Fruit fly (Drosophila melanogaster) whole organism, wandering third instar larva: ENCODE results near the gene CG5902.

Source experiments
- Abd-B ChIP-seq: fragments of >200 bp; optimal IDR thresholded peaks from 2 replicates; lab custom pipeline; 2017; ENCODE audit warnings: missing biosample characterization, missing genetic modification characterization
- OdsH ChIP-seq: fragments of 200-800 bp; sonication (Bioruptor generic); optimal IDR thresholded peaks from 2 replicates; lab custom pipeline; 2016; ENCODE audit warnings: missing biosample characterization, mild to moderate bottlenecking, missing genetic modification characterization
- brk ChIP-seq: fragments of 200-800 bp; sonication (Bioruptor generic); optimal IDR thresholded peaks from 2 replicates; lab custom pipeline; 2016; ENCODE audit warnings: missing biosample characterization, mild to moderate bottlenecking, missing genetic modification characterization
- dl ChIP-seq, 2 experiments: fragments of 175-275, 200-275 bp in 1 of 2; fragments of 200-275 bp in 1 of 2; sonication (Bioruptor generic); optimal IDR thresholded peaks; lab custom pipeline; 2018; ENCODE audit warnings: mild to moderate bottlenecking in 2 of 2, missing biosample characterization in 2 of 2, missing genetic modification characterization in 2 of 2, moderate library complexity in 2 of 2; ENCODE audit not compliant: partially characterized antibody in 2 of 2, insufficient read depth in 1 of 2
- dsf ChIP-seq: sonication (Bioruptor generic); optimal IDR thresholded peaks from 2 replicates; lab custom pipeline; 2016; ENCODE audit warnings: missing biosample characterization, missing genetic modification characterization, borderline replicate concordance
- ey ChIP-seq: fragments of 200-800 bp; sonication (Bioruptor generic); optimal IDR thresholded peaks from 2 replicates; lab custom pipeline; 2016; ENCODE audit warnings: missing biosample characterization, missing genetic modification characterization
- fru ChIP-seq: fragments of 200-800 bp; sonication (Bioruptor generic); optimal IDR thresholded peaks from 3 replicates; lab custom pipeline; 2016; ENCODE audit warnings: missing biosample characterization, mild to moderate bottlenecking, missing genetic modification characterization
- h ChIP-seq: fragments of 200-800 bp; sonication (Bioruptor generic); optimal IDR thresholded peaks from 3 replicates; lab custom pipeline; 2016; ENCODE audit warnings: missing biosample characterization, mild to moderate bottlenecking, missing genetic modification characterization
- pan ChIP-seq: fragments of >200 bp; optimal IDR thresholded peaks from 2 replicates; lab custom pipeline; 2017
- usp ChIP-seq: fragments of >200 bp; optimal IDR thresholded peaks from 2 replicates; lab custom pipeline; 2017; ENCODE audit warnings: missing biosample characterization, missing genetic modification characterization
- woc ChIP-seq: sonication (Bioruptor generic); optimal IDR thresholded peaks from 2 replicates; lab custom pipeline; 2016; ENCODE audit warnings: missing biosample characterization, mild to moderate bottlenecking, missing genetic modification characterization

dm6 chr3R:23938564-23939122 lies 47.8 kb upstream of the CG5902 start:
- no peak for TF ChIP-seq brk (GFP tag; lab: Kevin White, UChicago)
- TF ChIP-seq h, result no peak
- no peak for TF ChIP-seq usp (GFP tag; lab: Kevin White, UChicago)
- TF ChIP-seq ey (GFP tag; lab: Kevin White, UChicago), result no peak
- TF ChIP-seq OdsH (GFP tag; lab: Kevin White, UChicago), result no peak
- no peak for TF ChIP-seq Abd-B (GFP tag; lab: Kevin White, UChicago)
- TF ChIP-seq woc (GFP tag; lab: Kevin White, UChicago), result no peak
- TF ChIP-seq dsf (GFP tag; lab: Kevin White, UChicago), result no peak
- TF ChIP-seq fru (GFP tag; lab: Kevin White, UChicago), result no peak
- TF ChIP-seq pan (lab: Kevin White, UChicago), result no peak
- no peak for TF ChIP-seq dl (GFP tag; optimal IDR thresholded peaks at IDR 0.05; lab: Kevin White, UChicago; ENCODE audit: insufficient read depth in 1 of 2, partially characterized antibody in 2 of 2)
